Fruit fly (Drosophila melanogaster) whole organism, prepupa: ENCODE measurements around the gene Fit2.

ENCODE experiments used
- CG10669 ChIP-seq: fragments of 200-800 bp; sonication (Bioruptor generic); optimal IDR thresholded peaks from 3 replicates; lab custom pipeline; 2018; ENCODE audit warnings: missing biosample characterization, mild to moderate bottlenecking, missing genetic modification characterization, moderate library complexity
- CG11762 ChIP-seq: fragments of 200-800 bp; sonication (Bioruptor generic); optimal IDR thresholded peaks from 3 replicates; lab custom pipeline; 2016; ENCODE audit warnings: missing biosample characterization, missing genetic modification characterization; ENCODE audit not compliant: insufficient read depth
- CG11902 ChIP-seq: fragments of 200-800 bp; sonication (Bioruptor generic); optimal IDR thresholded peaks from 3 replicates; lab custom pipeline; 2016; ENCODE audit warnings: missing biosample characterization, missing genetic modification characterization
- CG1621 ChIP-seq: fragments of 200-800 bp; sonication (Bioruptor generic); optimal IDR thresholded peaks from 3 replicates; lab custom pipeline; 2018; ENCODE audit warnings: missing biosample characterization, mild to moderate bottlenecking, missing genetic modification characterization
- CG16779 ChIP-seq: fragments of 200-800 bp; sonication (Bioruptor generic); optimal IDR thresholded peaks from 3 replicates; lab custom pipeline; 2017; ENCODE audit warnings: missing biosample characterization, mild to moderate bottlenecking, missing genetic modification characterization
- CG31627 ChIP-seq: fragments of 200-800 bp; sonication (Bioruptor generic); optimal IDR thresholded peaks from 3 replicates; lab custom pipeline; 2016; ENCODE audit warnings: missing biosample characterization, missing genetic modification characterization
- CG34406 ChIP-seq: fragments of 200-800 bp; sonication (Bioruptor generic); optimal IDR thresholded peaks from 3 replicates; lab custom pipeline; 2016; ENCODE audit warnings: missing biosample characterization, missing genetic modification characterization
- CG3919 ChIP-seq: fragments of 200-800 bp; sonication (Bioruptor generic); optimal IDR thresholded peaks from 3 replicates; lab custom pipeline; 2016; ENCODE audit warnings: missing biosample characterization, missing genetic modification characterization
- CG6163 ChIP-seq: fragments of 200-800 bp; sonication (Bioruptor generic); IDR thresholded peaks from 3 replicates; pipeline ENCODE4 v1.3.6; 2022; ENCODE audit warnings: missing biosample characterization, missing genetic modification characterization
- CG6792 ChIP-seq: fragments of 200-800 bp; sonication (Bioruptor generic); optimal IDR thresholded peaks from 3 replicates; lab custom pipeline; 2016; ENCODE audit warnings: missing biosample characterization, missing genetic modification characterization
- CG6808 ChIP-seq: fragments of 200-800 bp; sonication (Bioruptor generic); optimal IDR thresholded peaks from 3 replicates; lab custom pipeline; 2017; ENCODE audit warnings: missing biosample characterization, missing genetic modification characterization, mild to moderate bottlenecking, moderate library complexity, missing genetic modification reagents
- CG6854 ChIP-seq: fragments of 200-800 bp; sonication (Bioruptor generic); optimal IDR thresholded peaks from 2 replicates; lab custom pipeline; 2017; ENCODE audit warnings: missing biosample characterization, mild to moderate bottlenecking, missing genetic modification characterization
- CG7368 ChIP-seq: fragments of 200-800 bp; sonication (Bioruptor generic); optimal IDR thresholded peaks from 3 replicates; lab custom pipeline; 2016; ENCODE audit warnings: missing biosample characterization, missing genetic modification characterization
- CG8119 ChIP-seq: fragments of 200-800 bp; sonication (Bioruptor generic); IDR thresholded peaks from 3 replicates; pipeline ENCODE4 v1.3.6; 2022; ENCODE audit warnings: missing biosample characterization, missing genetic modification characterization
- CG8319 ChIP-seq: fragments of 200-800 bp; sonication (Bioruptor generic); optimal IDR thresholded peaks from 3 replicates; lab custom pipeline; 2016; ENCODE audit warnings: missing biosample characterization, missing genetic modification characterization
- Eip75B ChIP-seq: fragments of 200-800 bp; sonication (Bioruptor generic); optimal IDR thresholded peaks from 3 replicates; lab custom pipeline; 2016; ENCODE audit warnings: missing biosample characterization, missing genetic modification characterization
- Eip78C ChIP-seq: fragments of 200-800 bp; sonication (Bioruptor generic); peaks from one replicate; lab custom pipeline; 2016; ENCODE audit warnings: missing biosample characterization, missing genetic modification characterization
- Hr38 ChIP-seq: sonication (Bioruptor generic); optimal IDR thresholded peaks from 2 replicates; lab custom pipeline; 2016; ENCODE audit warnings: missing biosample characterization, missing genetic modification characterization
- Hr39 ChIP-seq: fragments of 200-800 bp; sonication (Bioruptor generic); optimal IDR thresholded peaks from 2 replicates; lab custom pipeline; 2016; ENCODE audit warnings: missing biosample characterization, missing genetic modification characterization
- Lpt ChIP-seq: fragments of 200-800 bp; sonication (Bioruptor generic); optimal IDR thresholded peaks from 3 replicates; lab custom pipeline; 2016; ENCODE audit warnings: missing biosample characterization, missing genetic modification characterization
- Met ChIP-seq: fragments of 200-800 bp; sonication (Bioruptor generic); optimal IDR thresholded peaks from 3 replicates; lab custom pipeline; 2016; ENCODE audit warnings: missing biosample characterization, missing genetic modification characterization
- OdsH ChIP-seq: fragments of 200-800 bp; sonication (Bioruptor generic); optimal IDR thresholded peaks from 3 replicates; lab custom pipeline; 2016; ENCODE audit warnings: missing biosample characterization, missing genetic modification characterization
- Sox102F ChIP-seq: fragments of 200-800 bp; sonication (Bioruptor generic); optimal IDR thresholded peaks from 2 replicates; lab custom pipeline; 2016; ENCODE audit warnings: missing biosample characterization, mild to moderate bottlenecking, missing genetic modification characterization
- Sox15 ChIP-seq: fragments of 200-800 bp; sonication (Bioruptor generic); optimal IDR thresholded peaks from 3 replicates; lab custom pipeline; 2016; ENCODE audit warnings: missing biosample characterization, missing genetic modification characterization
- cyc ChIP-seq: fragments of 200-800 bp; sonication (Bioruptor generic); optimal IDR thresholded peaks from 3 replicates; lab custom pipeline; 2016; ENCODE audit warnings: missing biosample characterization, missing genetic modification characterization
- dac ChIP-seq: fragments of 200-800 bp; sonication (Bioruptor generic); optimal IDR thresholded peaks from 2 replicates; lab custom pipeline; 2017; ENCODE audit warnings: missing biosample characterization, mild to moderate bottlenecking, missing genetic modification characterization
- dsx ChIP-seq: fragments of 200-800 bp; optimal IDR thresholded peaks from 3 replicates; lab custom pipeline; 2019; ENCODE audit warnings: missing biosample characterization, mild to moderate bottlenecking, missing genetic modification characterization, moderate library complexity; ENCODE audit not compliant: poor library complexity, severe bottlenecking
- eg ChIP-seq: fragments of 200-800 bp; sonication (Bioruptor generic); IDR thresholded peaks from 3 replicates; pipeline ENCODE4 v1.3.6; 2022; ENCODE audit warnings: missing biosample characterization, missing genetic modification characterization
- fd59A ChIP-seq: fragments of 200-800 bp; sonication (Bioruptor generic); optimal IDR thresholded peaks from 2 replicates; lab custom pipeline; 2017; ENCODE audit warnings: missing biosample characterization, mild to moderate bottlenecking, missing genetic modification characterization, missing genetic modification reagents
- fkh ChIP-seq: fragments of 200-800 bp; sonication (Bioruptor generic); optimal IDR thresholded peaks from 3 replicates; lab custom pipeline; 2017; ENCODE audit warnings: missing biosample characterization, mild to moderate bottlenecking, missing genetic modification characterization, moderate library complexity
- lz ChIP-seq: fragments of 200-800 bp; sonication (Bioruptor generic); optimal IDR thresholded peaks from 3 replicates; lab custom pipeline; 2016; ENCODE audit warnings: missing biosample characterization, missing genetic modification characterization
- net ChIP-seq: fragments of 200-800 bp; sonication (Bioruptor generic); optimal IDR thresholded peaks from 3 replicates; lab custom pipeline; 2016; ENCODE audit warnings: missing biosample characterization, missing genetic modification characterization
- pdm3 ChIP-seq: fragments of 200-800 bp; sonication (Bioruptor generic); optimal IDR thresholded peaks from 3 replicates; lab custom pipeline; 2016; ENCODE audit warnings: missing biosample characterization, missing genetic modification characterization
- salr ChIP-seq, 2 experiments: fragments of 200-800 bp; sonication (Bioruptor generic); optimal IDR thresholded peaks; 3 replicates each; lab custom pipeline; 2016 to 2018; ENCODE audit warnings: missing biosample characterization in 2 of 2, missing genetic modification characterization in 2 of 2, mild to moderate bottlenecking in 1 of 2
- spab ChIP-seq: fragments of 200-800 bp; sonication (Bioruptor generic); optimal IDR thresholded peaks from 2 replicates; lab custom pipeline; 2017; ENCODE audit warnings: missing biosample characterization, mild to moderate bottlenecking, missing genetic modification characterization, missing genetic modification reagents
- ss ChIP-seq, 2 experiments: fragments of 200-800 bp; sonication (Bioruptor generic); optimal IDR thresholded peaks; 2 replicates in 1 of 2; 3 replicates in 1 of 2; lab custom pipeline; 2017 to 2018; ENCODE audit warnings: mild to moderate bottlenecking in 2 of 2, missing biosample characterization in 2 of 2, missing genetic modification characterization in 2 of 2, moderate library complexity in 1 of 2
- svp ChIP-seq: fragments of 200-800 bp; sonication (Bioruptor generic); peaks from one replicate; lab custom pipeline; 2016; ENCODE audit warnings: missing biosample characterization, missing genetic modification characterization
- topi ChIP-seq: fragments of 200-800 bp; sonication (Bioruptor generic); optimal IDR thresholded peaks from 3 replicates; lab custom pipeline; 2016; ENCODE audit warnings: missing biosample characterization, missing genetic modification characterization
- vri ChIP-seq: fragments of 200-800 bp; sonication (Bioruptor generic); optimal IDR thresholded peaks from 3 replicates; lab custom pipeline; 2016; ENCODE audit warnings: missing biosample characterization, mild to moderate bottlenecking, missing genetic modification characterization

The Fit2 gene

dm6 chr3L:16989169-16989568, 35.0 kb upstream of the Fit2 start (continued):
- TF ChIP-seq Hr38 (GFP tag; lab: Kevin White, UChicago) (no peak), Lpt (GFP tag; lab: Kevin White, UChicago) (peak; percentile 67), dsx (GFP tag; lab: Kevin White, UChicago) (peak; percentile 91), Hr39 (GFP tag; lab: Kevin White, UChicago) (peak; percentile 71), CG11902 (GFP tag; lab: Kevin White, UChicago) (peak; percentile 43), cyc (GFP tag; lab: Kevin White, UChicago) (peak; percentile 56), vri (peak; percentile 81), pdm3 (GFP tag; lab: Kevin White, UChicago) (no peak), spab (GFP tag; lab: Kevin White, UChicago) (peak; percentile 78), CG3919 (peak; percentile 83), topi (GFP tag; lab: Kevin White, UChicago) (peak; percentile 87), dac (no peak), CG10669 (GFP tag; lab: Kevin White, UChicago) (no peak), Sox15 (peak; percentile 67), CG8319 (GFP tag; lab: Kevin White, UChicago) (peak; percentile 54), fkh (GFP tag; lab: Kevin White, UChicago) (no peak), fd59A (GFP tag; lab: Kevin White, UChicago) (peak; percentile 80), lz (GFP tag; lab: Kevin White, UChicago) (peak; percentile 81), svp (GFP tag; lab: Kevin White, UChicago) (peak; percentile 93), ss (GFP tag; optimal IDR thresholded peaks at IDR 0.05; lab: Kevin White, UChicago) (peak; percentile 88 to 90), CG8119 (GFP tag; lab: Robert Waterston, UW) (peak; percentile 90)

dm6 chr3L:16994805-16995204, 29.3 kb upstream of the Fit2 start:
- no peak for TF ChIP-seq CG10669 (GFP tag; lab: Kevin White, UChicago)
- TF ChIP-seq cyc (GFP tag; lab: Kevin White, UChicago) = no peak
- TF ChIP-seq Hr39 (GFP tag; lab: Kevin White, UChicago) = no peak
- TF ChIP-seq CG1621 = no peak
- no peak for TF ChIP-seq OdsH (GFP tag; lab: Kevin White, UChicago)
- TF ChIP-seq CG6163 = no peak
- TF ChIP-seq Eip75B (GFP tag; lab: Kevin White, UChicago) = no peak
- TF ChIP-seq net (GFP tag; lab: Kevin White, UChicago) = no peak
- TF ChIP-seq CG11762 (GFP tag; lab: Kevin White, UChicago) = no peak
- TF ChIP-seq eg (GFP tag; lab: Robert Waterston, UW) = no peak
- no peak for TF ChIP-seq Hr38 (GFP tag; lab: Kevin White, UChicago)
- no peak for TF ChIP-seq CG31627 (GFP tag; lab: Kevin White, UChicago)
- TF ChIP-seq Sox102F (GFP tag; lab: Kevin White, UChicago) = no peak
- TF ChIP-seq Met (GFP tag; lab: Kevin White, UChicago) = no peak
- TF ChIP-seq CG6854 (GFP tag; lab: Kevin White, UChicago) = no peak
- TF ChIP-seq Eip78C (GFP tag; lab: Kevin White, UChicago) = no peak
- no peak for TF ChIP-seq CG6792 (GFP tag; lab: Kevin White, UChicago)
- no peak for TF ChIP-seq CG34406 (GFP tag; lab: Kevin White, UChicago)
- no peak for TF ChIP-seq CG7368 (GFP tag; lab: Kevin White, UChicago)
- TF ChIP-seq CG6808 = no peak

- TF ChIP-seq lz (GFP tag; lab: Kevin White, UChicago) (no peak), salr (GFP tag; optimal IDR thresholded peaks at IDR 0.05; lab: Kevin White, UChicago) (no peak), svp (GFP tag; lab: Kevin White, UChicago) (peak; percentile 91), CG16779 (tag; lab: Kevin White, UChicago) (peak; percentile 31), CG6854 (GFP tag; lab: Kevin White, UChicago) (peak; percentile 37), vri (peak; percentile 34), spab (GFP tag; lab: Kevin White, UChicago) (peak; percentile 23)
Observed at dm6 chr3L:17000289-17000688, 23.8 kb upstream of the Fit2 start.
